Fruit fly (Drosophila melanogaster) Kc167 (cell line): ENCODE results near the gene CG13599.

ENCODE experiments used
- Myc ChIP-seq: fragments of >200 bp; optimal IDR thresholded peaks from 2 replicates; lab custom pipeline; 2017; ENCODE audit warnings: missing external identifiers
- h ChIP-seq: fragments of >200 bp; optimal IDR thresholded peaks from 3 replicates; lab custom pipeline; 2018; ENCODE audit warnings: missing external identifiers
- insv ChIP-seq: fragments of >200 bp; optimal IDR thresholded peaks from 3 replicates; lab custom pipeline; 2018; ENCODE audit warnings: missing external identifiers
- psq ChIP-seq: fragments of >200 bp; optimal IDR thresholded peaks from 2 replicates; lab custom pipeline; 2017; ENCODE audit warnings: missing external identifiers

dm6 chr3R:23933430-23933683 lies 1.9 kb downstream of the CG13599 start, which contains the start of gene RpS19b:
- no peak for TF ChIP-seq insv
- TF ChIP-seq psq (lab: Kevin White, UChicago), result no peak
- TF ChIP-seq Myc (lab: Kevin White, UChicago), result no peak
- no peak for TF ChIP-seq h (lab: Kevin White, UChicago)
